Worm (Caenorhabditis elegans): ENCODE data around the gene col-19.

The col-19 gene

DNA sequence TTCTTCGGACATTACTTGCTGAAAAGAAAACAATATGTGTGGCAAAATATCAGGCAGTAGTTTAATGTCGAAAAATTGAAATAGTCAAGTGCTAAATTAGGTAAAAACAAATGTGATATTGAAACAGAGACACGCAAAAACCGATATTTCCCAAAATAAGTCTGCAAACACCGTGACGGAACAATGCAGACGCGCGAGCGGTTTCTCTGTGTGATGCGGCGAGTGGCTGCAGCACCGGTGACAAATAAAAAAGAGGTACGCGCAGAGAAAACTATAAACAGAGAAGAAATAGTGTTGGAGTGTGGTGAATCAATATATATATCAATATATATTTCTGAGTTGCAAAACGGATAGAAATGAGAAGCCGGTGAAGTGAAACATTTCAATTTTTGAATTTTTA is 38.8 kb upstream of the col-19 start, which contains the start of gene ife-2 (continued):
- no peak for TF ChIP-seq lin-15B (tag; optimal IDR thresholded peaks at IDR 0.05)
- peak; percentile 44 for TF ChIP-seq sup-37 (GFP tag; optimal IDR thresholded peaks at IDR 0.05)
- TF ChIP-seq nhr-237 (tag; optimal IDR thresholded peaks at IDR 0.05): no peak
- no peak for TF ChIP-seq sox-4 (tag; optimal IDR thresholded peaks at IDR 0.05)
- no peak for TF ChIP-seq sptf-1 (tag; optimal IDR thresholded peaks at IDR 0.05)
- no peak for TF ChIP-seq mab-9 (GFP tag; IDR thresholded peaks at IDR 0.05)
- peak; percentile 1 for TF ChIP-seq ztf-4 (tag; optimal IDR thresholded peaks at IDR 0.05)
- TF ChIP-seq C34B4.2 (tag; optimal IDR thresholded peaks at IDR 0.05): no peak
- TF ChIP-seq unc-86 (tag; optimal IDR thresholded peaks at IDR 0.05): peak; percentile 50
- TF ChIP-seq elt-2 (tag; optimal IDR thresholded peaks at IDR 0.05): peak; percentile 26
- peak; percentile 7 for TF ChIP-seq zip-4 (GFP tag; optimal IDR thresholded peaks at IDR 0.05)
- TF ChIP-seq ceh-8 (GFP tag; optimal IDR thresholded peaks at IDR 0.05): no peak
- peak; percentile 19 for TF ChIP-seq fkh-8 (tag; optimal IDR thresholded peaks at IDR 0.05)
- peak; percentile 85 for TF ChIP-seq skn-1 (tag; optimal IDR thresholded peaks at IDR 0.05)
- TF ChIP-seq dpl-1 (GFP tag; optimal IDR thresholded peaks at IDR 0.05): peak; percentile 55 to 78 (median 76)
- TF ChIP-seq nhr-19 (GFP tag; conservative IDR thresholded peaks at IDR 0.05): peak; percentile 64
- TF ChIP-seq egl-13 (tag; optimal IDR thresholded peaks at IDR 0.05): peak; percentile 38
- no peak for TF ChIP-seq ceh-63 (GFP tag; optimal IDR thresholded peaks at IDR 0.05)
- no peak for TF ChIP-seq irx-1 (tag; optimal IDR thresholded peaks at IDR 0.05)
- TF ChIP-seq xbp-1 (tag; optimal IDR thresholded peaks at IDR 0.05): peak; percentile 69
- no peak for TF ChIP-seq unc-62 (GFP tag; optimal IDR thresholded peaks at IDR 0.05)
- no peak for TF ChIP-seq unc-98 (GFP tag; IDR thresholded peaks at IDR 0.05)
- TF ChIP-seq vab-15 (tag; optimal IDR thresholded peaks at IDR 0.05): no peak
- TF ChIP-seq egl-27 (tag; optimal IDR thresholded peaks at IDR 0.05): no peak
- TF ChIP-seq nhr-84 (tag; optimal IDR thresholded peaks at IDR 0.05): no peak
- TF ChIP-seq aly-2 (tag; optimal IDR thresholded peaks at IDR 0.05): no peak
- TF ChIP-seq efl-3 (GFP tag; optimal IDR thresholded peaks at IDR 0.05): no peak
- no peak for TF ChIP-seq ztf-11 (tag; optimal IDR thresholded peaks at IDR 0.05)
- TF ChIP-seq nhr-85 (tag): peak; percentile 74
- peak; percentile 70 to 75 for TF ChIP-seq lsy-2 (tag; optimal IDR thresholded peaks at IDR 0.05)
- TF ChIP-seq ceh-82 (tag; optimal IDR thresholded peaks at IDR 0.05): peak; percentile 21 to 65 (median 40)
- TF ChIP-seq hlh-4 (tag; optimal IDR thresholded peaks at IDR 0.05): no peak
- TF ChIP-seq hlh-17 (GFP tag; optimal IDR thresholded peaks at IDR 0.05; ENCODE audit: borderline replicate concordance): no peak
- no peak for TF ChIP-seq tlp-1 (tag; optimal IDR thresholded peaks at IDR 0.05)
- no peak for TF ChIP-seq ama-1 (optimal IDR thresholded peaks at IDR 0.05)
- TF ChIP-seq nhr-47 (tag; optimal IDR thresholded peaks at IDR 0.05): peak; percentile 76
- peak in 1 of 6 experiments; percentile 47 for TF ChIP-seq elt-3 (tag; optimal IDR thresholded peaks at IDR 0.05)
- TF ChIP-seq mef-2 (tag; optimal IDR thresholded peaks at IDR 0.05): peak; percentile 45
- no peak for TF ChIP-seq lin-39 (tag; optimal IDR thresholded peaks at IDR 0.05)
- TF ChIP-seq F16B12.6 (tag; optimal IDR thresholded peaks at IDR 0.05): peak; percentile 96
- no peak for TF ChIP-seq ets-5 (GFP tag; IDR thresholded peaks at IDR 0.05)
- TF ChIP-seq nhr-90 (tag; optimal IDR thresholded peaks at IDR 0.05; ENCODE audit: poor library complexity): peak; percentile 75
- TF ChIP-seq lin-35 (GFP tag; optimal IDR thresholded peaks at IDR 0.05): peak; percentile 69 to 83
- TF ChIP-seq ceh-88 (GFP tag; IDR thresholded peaks at IDR 0.05): peak; percentile 47; the same call in 1 of the 2 replicates
- peak; percentile 54 for TF ChIP-seq jun-1 (tag; optimal IDR thresholded peaks at IDR 0.05)
- TF ChIP-seq zag-1 (tag; optimal IDR thresholded peaks at IDR 0.05): no peak
- TF ChIP-seq nhr-11 (tag; optimal IDR thresholded peaks at IDR 0.05): no peak
- TF ChIP-seq lir-3 (tag; optimal IDR thresholded peaks at IDR 0.05; ENCODE audit: poor library complexity): peak; percentile 63
- TF ChIP-seq lin-13 (GFP tag; optimal IDR thresholded peaks at IDR 0.05): no peak
- no peak for TF ChIP-seq hpl-2 (GFP tag; optimal IDR thresholded peaks at IDR 0.05)
- TF ChIP-seq ceh-90 (tag; optimal IDR thresholded peaks at IDR 0.05): no peak
- TF ChIP-seq fos-1 (tag; optimal IDR thresholded peaks at IDR 0.05): peak; percentile 5
- TF ChIP-seq C16A3.4 (tag; optimal IDR thresholded peaks at IDR 0.05): peak; percentile 77
- TF ChIP-seq nhr-28 (tag; optimal IDR thresholded peaks at IDR 0.05): no peak

Measured in whole organism, L1 larva.